Fruit fly (Drosophila melanogaster): ENCODE results near the gene spdi.

The spdi gene

dm6 chrX:654949-655348 is 35.0 kb upstream of the spdi start (continued):
- peak; percentile 91 for TF ChIP-seq fd96Cb (tag; optimal IDR thresholded peaks at IDR 0.05)

- no peak for TF ChIP-seq ewg (GFP tag; optimal IDR thresholded peaks at IDR 0.05)
- TF ChIP-seq Meics (GFP tag; optimal IDR thresholded peaks at IDR 0.05), result no peak
- peak; percentile 58 for TF ChIP-seq onecut (GFP tag; IDR thresholded peaks at IDR 0.05)
- TF ChIP-seq Nf-YC (tag; optimal IDR thresholded peaks at IDR 0.05), result peak; percentile 69
- TF ChIP-seq HLH3B (GFP tag; IDR thresholded peaks at IDR 0.05), result no peak
- TF ChIP-seq Hmx (GFP tag; optimal IDR thresholded peaks at IDR 0.05), result no peak
- no peak for TF ChIP-seq tll (GFP tag; optimal IDR thresholded peaks at IDR 0.05)
- TF ChIP-seq Ets65A (GFP tag), result no peak
- no peak for TF ChIP-seq MESR4 (GFP tag; optimal IDR thresholded peaks at IDR 0.05)
- no peak for TF ChIP-seq dan (GFP tag; IDR thresholded peaks at IDR 0.05)
- TF ChIP-seq CG9215 (GFP tag; IDR thresholded peaks at IDR 0.05), result peak; percentile 52
- no peak for TF ChIP-seq Hsf (GFP tag; optimal IDR thresholded peaks at IDR 0.05)
- peak; percentile 78 for TF ChIP-seq CG1832 (GFP tag; optimal IDR thresholded peaks at IDR 0.05)
- TF ChIP-seq PHDP (tag; optimal IDR thresholded peaks at IDR 0.05), result no peak
- peak; percentile 82 for TF ChIP-seq CG8478 (optimal IDR thresholded peaks at IDR 0.05)
- no peak for TF ChIP-seq ara (GFP tag; IDR thresholded peaks at IDR 0.05)
- no peak for TF ChIP-seq C15 (GFP tag; IDR thresholded peaks at IDR 0.05)
- TF ChIP-seq kni (GFP tag; optimal IDR thresholded peaks at IDR 0.05), result no peak
- TF ChIP-seq Camta (GFP tag; optimal IDR thresholded peaks at IDR 0.05), result no peak
- TF ChIP-seq CG8290 (GFP tag; optimal IDR thresholded peaks at IDR 0.05), result no peak
- TF ChIP-seq CG8290 (tag; optimal IDR thresholded peaks at IDR 0.05), result peak in 1 of 2 experiments; percentile 2
- TF ChIP-seq CG16815 (GFP tag; optimal IDR thresholded peaks at IDR 0.05), result no peak
- TF ChIP-seq esg (GFP tag; conservative IDR thresholded peaks at IDR 0.05), result no peak
- TF ChIP-seq CG3163 (GFP tag; optimal IDR thresholded peaks at IDR 0.05), result no peak
- TF ChIP-seq CG3847 (GFP tag; IDR thresholded peaks at IDR 0.05), result no peak
- no peak for TF ChIP-seq zfh1 (GFP tag; IDR thresholded peaks at IDR 0.05)
- TF ChIP-seq CG14710 (tag; optimal IDR thresholded peaks at IDR 0.05), result no peak
- TF ChIP-seq CG14050 (GFP tag; IDR thresholded peaks at IDR 0.05), result no peak
- no peak for TF ChIP-seq Spps (tag; optimal IDR thresholded peaks at IDR 0.05)
- no peak for TF ChIP-seq CG9797 (GFP tag; optimal IDR thresholded peaks at IDR 0.05)
- no peak for TF ChIP-seq CG43689 (GFP tag; IDR thresholded peaks at IDR 0.05)
- peak in 1 of 2 experiments; percentile 75 for TF ChIP-seq crp (GFP tag; optimal IDR thresholded peaks at IDR 0.05)
- no peak for TF ChIP-seq pho (GFP tag; optimal IDR thresholded peaks at IDR 0.05)
- peak; percentile 2 for TF ChIP-seq nmo (GFP tag; optimal IDR thresholded peaks at IDR 0.05)
- no peak for TF ChIP-seq sd (tag; optimal IDR thresholded peaks at IDR 0.05)
- peak; percentile 12 for TF ChIP-seq Nf-YB (GFP tag; optimal IDR thresholded peaks at IDR 0.05)
- TF ChIP-seq pzg (GFP tag; optimal IDR thresholded peaks at IDR 0.05), result peak; percentile 31
- TF ChIP-seq nerfin-2 (GFP tag; IDR thresholded peaks at IDR 0.05; ENCODE audit: partially characterized antibody), result no peak
- TF ChIP-seq CG1602 (GFP tag; optimal IDR thresholded peaks at IDR 0.05), result no peak
- TF ChIP-seq Fer1 (GFP tag; optimal IDR thresholded peaks at IDR 0.05), result peak; percentile 17
- TF ChIP-seq stwl (tag; optimal IDR thresholded peaks at IDR 0.05), result peak; percentile 5
- no peak for TF ChIP-seq twi (tag; optimal IDR thresholded peaks at IDR 0.05)
- no peak for TF ChIP-seq bbx (GFP tag; IDR thresholded peaks at IDR 0.05; ENCODE audit: partially characterized antibody)
- peak; percentile 25 for TF ChIP-seq Dp (GFP tag; optimal IDR thresholded peaks at IDR 0.05)
- TF ChIP-seq nerfin-1 (tag; optimal IDR thresholded peaks at IDR 0.05), result peak; percentile 62
- no peak for TF ChIP-seq salm (tag; optimal IDR thresholded peaks at IDR 0.05)
- TF ChIP-seq jigr1 (GFP tag; IDR thresholded peaks at IDR 0.05), result no peak
- TF ChIP-seq cg (GFP tag; optimal IDR thresholded peaks at IDR 0.05), result peak; percentile 14
- TF ChIP-seq Med (GFP tag), result peak; percentile 64
Measured at dm6 chrX:654221-654620, 34.2 kb upstream of the spdi start.
